Worm (Caenorhabditis elegans) whole organism, L4/young adult: Measurements from ENCODE around the gene zmp-1.

ENCODE experiments used
- W03F9.2 ChIP-seq: fragments of 150-350 bp; optimal IDR thresholded peaks from 2 replicates; lab custom pipeline; 2014; ENCODE audit warnings: missing biosample characterization, missing genetic modification characterization
- dao-5 ChIP-seq: sonication (generic microtip); optimal IDR thresholded peaks from 2 replicates; lab custom pipeline; 2016; ENCODE audit warnings: missing genotype, missing genetic modification characterization, moderate library complexity, missing compliant biosample characterization
- him-1 ChIP-seq: sonication (generic microtip); optimal IDR thresholded peaks from 2 replicates; lab custom pipeline; 2016; ENCODE audit warnings: missing genotype, missing genetic modification reagents, missing genetic modification characterization, missing compliant biosample characterization

- TF ChIP-seq W03F9.2: no peak
- TF ChIP-seq him-1 (tag; lab: Kevin White, UChicago): no peak
- TF ChIP-seq dao-5: no peak
Observed at ce11 chrIII:5886893-5887292, 45.9 kb downstream of the zmp-1 start, which contains the start of gene C28H8.7.
